Worm (Caenorhabditis elegans) whole organism, L1 larva: ENCODE results near the gene ZK1058.9.
A peak's percentile ranks its signal among the peaks of the same experiment; 100 is the strongest.

Experiments
- C16A3.4 ChIP-seq: fragments of 150-350 bp; optimal IDR thresholded peaks from 2 replicates; lab custom pipeline; 2014; ENCODE audit warnings: missing biosample characterization, missing genetic modification characterization
- F16B12.6 ChIP-seq: fragments of 150-350 bp; optimal IDR thresholded peaks from 2 replicates; lab custom pipeline; 2014; ENCODE audit warnings: missing biosample characterization, missing genetic modification characterization
- Y116A8C.19 ChIP-seq: sonication (generic microtip); optimal IDR thresholded peaks from 2 replicates; lab custom pipeline; 2016; ENCODE audit warnings: missing compliant biosample characterization, missing genetic modification characterization, borderline replicate concordance
- aha-1 ChIP-seq: fragments of 150-350 bp; optimal IDR thresholded peaks from 2 replicates; lab custom pipeline; 2014; ENCODE audit warnings: missing biosample characterization, missing genetic modification characterization
- alr-1 ChIP-seq: fragments of 200-800 bp; sonication (Bioruptor generic); optimal IDR thresholded peaks from 2 replicates; lab custom pipeline; 2018; ENCODE audit warnings: borderline replicate concordance, mild to moderate bottlenecking, missing genetic modification characterization, missing compliant biosample characterization
- ama-1 ChIP-seq: fragments of 150-350 bp; optimal IDR thresholded peaks from 2 replicates; lab custom pipeline; 2014
- blmp-1 ChIP-seq: fragments of 150-350 bp; optimal IDR thresholded peaks from 2 replicates; lab custom pipeline; 2014; ENCODE audit warnings: missing biosample characterization, missing genetic modification characterization
- ceh-88 ChIP-seq: fragments of 200-800 bp; sonication (Bioruptor generic); IDR thresholded peaks from 2 replicates; pipeline ENCODE4 v1.3.6; 2022; ENCODE audit warnings: missing genetic modification characterization, missing compliant biosample characterization
- dpl-1 ChIP-seq, 3 experiments: fragments of 150-350 bp in 2 of 3; sonication (generic microtip) in 1 of 3; optimal IDR thresholded peaks; 2 replicates each; lab custom pipeline; 2014 to 2017; ENCODE audit warnings: missing biosample characterization in 3 of 3, missing genetic modification characterization in 3 of 3, missing genetic modification reagents in 3 of 3
- efl-1 ChIP-seq, 4 experiments: fragments of 150-350 bp; optimal IDR thresholded peaks in 3 of 4; peaks in 1 of 4; 1 replicate in 1 of 4; 2 replicates in 3 of 4; lab custom pipeline; 2014; ENCODE audit warnings: missing biosample characterization in 2 of 4, missing genetic modification characterization in 2 of 4, missing genetic modification reagents in 2 of 4
- egl-27 ChIP-seq, 2 experiments: fragments of 150-350 bp in 1 of 2; sonication (generic microtip); optimal IDR thresholded peaks; 3 replicates each; lab custom pipeline; 2017 to 2018; ENCODE audit warnings: missing biosample characterization in 2 of 2, missing genetic modification characterization in 2 of 2, missing genetic modification reagents in 2 of 2
- elt-2 ChIP-seq: sonication (generic microtip); optimal IDR thresholded peaks from 2 replicates; lab custom pipeline; 2016; ENCODE audit warnings: missing genetic modification characterization, mild to moderate bottlenecking, inconsistent platforms, missing compliant biosample characterization, missing genetic modification reagents
- ets-5 ChIP-seq: fragments of 200-800 bp; sonication (Bioruptor generic); IDR thresholded peaks from 2 replicates; pipeline ENCODE4 v1.3.6; 2022; ENCODE audit warnings: missing genetic modification characterization, missing compliant biosample characterization
- fkh-8 ChIP-seq: sonication (generic microtip); optimal IDR thresholded peaks from 2 replicates; lab custom pipeline; 2016; ENCODE audit warnings: mild to moderate bottlenecking, missing genetic modification characterization, missing compliant biosample characterization
- fos-1 ChIP-seq: fragments of 150-350 bp; optimal IDR thresholded peaks from 2 replicates; lab custom pipeline; 2014; ENCODE audit warnings: missing biosample characterization, missing genetic modification characterization
- hpl-2 ChIP-seq: fragments of 150-350 bp; optimal IDR thresholded peaks from 2 replicates; lab custom pipeline; 2014; ENCODE audit warnings: missing biosample characterization, missing genetic modification reagents, missing genetic modification characterization
- irx-1 ChIP-seq: sonication (generic microtip); optimal IDR thresholded peaks from 2 replicates; lab custom pipeline; 2016; ENCODE audit warnings: missing genetic modification characterization, missing compliant biosample characterization
- isw-1 ChIP-seq: fragments of 200-800 bp; sonication (Bioruptor generic); IDR thresholded peaks from 2 replicates; pipeline ENCODE4 v1.3.6; 2022; ENCODE audit warnings: missing genetic modification characterization, missing compliant biosample characterization
- jun-1 ChIP-seq: fragments of 150-350 bp; optimal IDR thresholded peaks from 2 replicates; lab custom pipeline; 2014; ENCODE audit warnings: missing biosample characterization, missing genetic modification reagents, missing genetic modification characterization
- lin-14 ChIP-seq: fragments of 200-800 bp; sonication (Bioruptor generic); optimal IDR thresholded peaks from 2 replicates; lab custom pipeline; 2018; ENCODE audit warnings: mild to moderate bottlenecking, missing genetic modification characterization, moderate library complexity, missing compliant biosample characterization
- lin-15B ChIP-seq: fragments of 150-350 bp; sonication (generic microtip); optimal IDR thresholded peaks from 3 replicates; lab custom pipeline; 2014; ENCODE audit warnings: missing biosample characterization, missing genetic modification characterization
- lin-39 ChIP-seq: fragments of 150-350 bp; optimal IDR thresholded peaks from 2 replicates; lab custom pipeline; 2014; ENCODE audit warnings: missing biosample characterization, missing genetic modification reagents, missing genetic modification characterization
- lsy-2 ChIP-seq, 2 experiments: fragments of 150-350 bp; optimal IDR thresholded peaks; 2 replicates each; lab custom pipeline; 2014; ENCODE audit warnings: missing biosample characterization in 2 of 2, missing genetic modification characterization in 2 of 2
- mab-9 ChIP-seq: fragments of 200-800 bp; sonication (Bioruptor generic); IDR thresholded peaks from 2 replicates; pipeline ENCODE4 v1.3.6; 2022; ENCODE audit warnings: missing genetic modification reagents, missing genetic modification characterization, missing compliant biosample characterization
- mdl-1 ChIP-seq, 2 experiments: fragments of 150-350 bp; optimal IDR thresholded peaks; 2 replicates each; lab custom pipeline; 2014 to 2017; ENCODE audit warnings: missing biosample characterization in 2 of 2, missing genetic modification characterization in 2 of 2, inconsistent platforms in 1 of 2
- mef-2 ChIP-seq: fragments of 150-350 bp; optimal IDR thresholded peaks from 2 replicates; lab custom pipeline; 2014; ENCODE audit warnings: missing biosample characterization, missing genetic modification characterization
- mep-1 ChIP-seq: fragments of 150-350 bp; optimal IDR thresholded peaks from 2 replicates; lab custom pipeline; 2014; ENCODE audit warnings: missing biosample characterization, missing genetic modification characterization
- nhr-11 ChIP-seq: fragments of 150-350 bp; optimal IDR thresholded peaks from 2 replicates; lab custom pipeline; 2014; ENCODE audit warnings: missing biosample characterization, missing genetic modification characterization
- nhr-12 ChIP-seq: sonication (generic microtip); optimal IDR thresholded peaks from 2 replicates; lab custom pipeline; 2017; ENCODE audit warnings: missing biosample characterization, missing genetic modification characterization
- nhr-47 ChIP-seq: sonication (generic microtip); optimal IDR thresholded peaks from 2 replicates; lab custom pipeline; 2016; ENCODE audit warnings: mild to moderate bottlenecking, missing genetic modification characterization, moderate library complexity, missing compliant biosample characterization
- nhr-76 ChIP-seq: sonication (generic microtip); optimal IDR thresholded peaks from 2 replicates; lab custom pipeline; 2017; ENCODE audit warnings: missing biosample characterization, missing genetic modification characterization
- nhr-77 ChIP-seq: fragments of 150-350 bp; optimal IDR thresholded peaks from 2 replicates; lab custom pipeline; 2014; ENCODE audit warnings: missing biosample characterization, missing genetic modification characterization
- nhr-85 ChIP-seq: sonication (generic microtip); peaks from one replicate; lab custom pipeline; 2016; ENCODE audit warnings: missing genetic modification characterization, inconsistent platforms, missing compliant biosample characterization
- pax-3 ChIP-seq: fragments of 200-800 bp; sonication (Bioruptor generic); optimal IDR thresholded peaks from 2 replicates; lab custom pipeline; 2018; ENCODE audit warnings: mild to moderate bottlenecking, missing genetic modification characterization, moderate library complexity, missing compliant biosample characterization
- pqm-1 ChIP-seq: sonication (generic microtip); optimal IDR thresholded peaks from 3 replicates; lab custom pipeline; 2017; ENCODE audit warnings: missing biosample characterization, missing genetic modification characterization
- skn-1 ChIP-seq: fragments of 150-350 bp; optimal IDR thresholded peaks from 2 replicates; lab custom pipeline; 2014; ENCODE audit warnings: missing biosample characterization, missing genetic modification characterization
- snpc-4 ChIP-seq: fragments of 150-350 bp; optimal IDR thresholded peaks from 2 replicates; lab custom pipeline; 2014; ENCODE audit warnings: missing biosample characterization, missing genetic modification characterization
- snu-23 ChIP-seq: sonication (generic microtip); optimal IDR thresholded peaks from 2 replicates; lab custom pipeline; 2016; ENCODE audit warnings: missing genetic modification characterization, missing compliant biosample characterization
- sup-37 ChIP-seq: fragments of 200-800 bp; sonication (Bioruptor generic); optimal IDR thresholded peaks from 2 replicates; lab custom pipeline; 2018; ENCODE audit warnings: mild to moderate bottlenecking, missing genetic modification characterization, missing compliant biosample characterization
- swsn-7 ChIP-seq: sonication (generic microtip); optimal IDR thresholded peaks from 2 replicates; lab custom pipeline; 2016; ENCODE audit warnings: missing genetic modification characterization, missing compliant biosample characterization
- tbx-2 ChIP-seq: sonication (generic microtip); optimal IDR thresholded peaks from 2 replicates; lab custom pipeline; 2016; ENCODE audit warnings: missing genetic modification characterization, missing compliant biosample characterization
- tlp-1 ChIP-seq: fragments of 150-350 bp; optimal IDR thresholded peaks from 2 replicates; lab custom pipeline; 2014; ENCODE audit warnings: missing biosample characterization, missing genetic modification characterization
- unc-130 ChIP-seq: fragments of 150-350 bp; optimal IDR thresholded peaks from 2 replicates; lab custom pipeline; 2017; ENCODE audit warnings: missing biosample characterization, missing genetic modification characterization, inconsistent platforms
- unc-30 ChIP-seq: sonication (generic microtip); optimal IDR thresholded peaks from 2 replicates; lab custom pipeline; 2017; ENCODE audit warnings: missing biosample characterization, missing genetic modification characterization
- unc-86 ChIP-seq: sonication (generic microtip); optimal IDR thresholded peaks from 2 replicates; lab custom pipeline; 2016; ENCODE audit warnings: missing genetic modification characterization, missing compliant biosample characterization
- vab-15 ChIP-seq: sonication (generic microtip); optimal IDR thresholded peaks from 2 replicates; lab custom pipeline; 2017; ENCODE audit warnings: missing genotype, mild to moderate bottlenecking, missing genetic modification characterization, missing compliant biosample characterization
- zip-4 ChIP-seq: fragments of 200-800 bp; sonication (Bioruptor generic); optimal IDR thresholded peaks from 2 replicates; lab custom pipeline; 2018; ENCODE audit warnings: mild to moderate bottlenecking, missing genetic modification characterization, moderate library complexity, missing compliant biosample characterization
- ztf-4 ChIP-seq: fragments of 150-350 bp; optimal IDR thresholded peaks from 2 replicates; lab custom pipeline; 2014; ENCODE audit warnings: missing biosample characterization, missing genetic modification characterization

ZK1058.9 gene

ce11 chrIII:3953235-3953634 is 27.2 kb upstream of the ZK1058.9 start (continued):
- TF ChIP-seq zip-4 (GFP tag; lab: Kevin White, UChicago) = no peak
- no peak for TF ChIP-seq lin-15B
- no peak for TF ChIP-seq nhr-77 (tag; lab: Kevin White, UChicago)
- TF ChIP-seq sup-37 (GFP tag; lab: Kevin White, UChicago) = peak; percentile 29
- peak; percentile 39 for TF ChIP-seq tbx-2 (tag; lab: Kevin White, UChicago)
- peak; percentile 94 for TF ChIP-seq nhr-85 (tag; lab: Kevin White, UChicago)
- TF ChIP-seq egl-27 (tag; optimal IDR thresholded peaks at IDR 0.05; lab: Kevin White, UChicago) = no peak
- TF ChIP-seq mef-2 (tag; lab: Kevin White, UChicago) = no peak
- peak; percentile 8 for TF ChIP-seq unc-86 (tag; lab: Kevin White, UChicago)
- TF ChIP-seq hpl-2 (GFP tag; lab: Kevin White, UChicago) = no peak
- peak; percentile 19 to 38 (median 31) for TF ChIP-seq dpl-1 (GFP tag; optimal IDR thresholded peaks at IDR 0.05; lab: Kevin White, UChicago)
- TF ChIP-seq efl-1 (optimal IDR thresholded peaks at IDR 0.05; lab: Kevin White, UChicago) = peak; percentile 40 to 69
- TF ChIP-seq efl-1 (GFP tag; optimal IDR thresholded peaks at IDR 0.05 in 1 of 2; lab: Kevin White, UChicago) = peak in 1 of 2 experiments; percentile 94
- TF ChIP-seq ets-5 = no peak
- TF ChIP-seq jun-1 (tag; lab: Kevin White, UChicago) = peak; percentile 7
- no peak for TF ChIP-seq ceh-88 (GFP tag; lab: Robert Waterston, UW)
- TF ChIP-seq tlp-1 (tag; lab: Kevin White, UChicago) = no peak
- TF ChIP-seq mdl-1 (tag; optimal IDR thresholded peaks at IDR 0.05; lab: Kevin White, UChicago) = peak in 1 of 2 experiments; percentile 79
- TF ChIP-seq isw-1 = no peak; the same call in 1 of the 2 replicates
- TF ChIP-seq Y116A8C.19 (tag; lab: Kevin White, UChicago) = no peak
- TF ChIP-seq alr-1 (tag; lab: Kevin White, UChicago) = no peak
- peak; percentile 55 for TF ChIP-seq ztf-4
- peak; percentile 36 for TF ChIP-seq vab-15
- peak; percentile 61 for TF ChIP-seq snu-23 (GFP tag; lab: Kevin White, UChicago)
- TF ChIP-seq elt-2 (tag; lab: Kevin White, UChicago) = no peak
- peak; percentile 74 for TF ChIP-seq mep-1 (tag; lab: Kevin White, UChicago)
- TF ChIP-seq aha-1 (tag; lab: Kevin White, UChicago) = no peak
- TF ChIP-seq unc-30 = no peak
- no peak for TF ChIP-seq nhr-76 (tag; lab: Kevin White, UChicago)
- no peak for TF ChIP-seq nhr-11 (tag; lab: Kevin White, UChicago)
- TF ChIP-seq F16B12.6 (tag; lab: Kevin White, UChicago) = no peak
- TF ChIP-seq nhr-47 (tag; lab: Kevin White, UChicago) = peak; percentile 49
- TF ChIP-seq lsy-2 (tag; optimal IDR thresholded peaks at IDR 0.05; lab: Kevin White, UChicago) = peak; percentile 34 to 62
- TF ChIP-seq nhr-12 (tag; lab: Kevin White, UChicago) = no peak
- TF ChIP-seq fkh-8 = peak; percentile 67
- peak; percentile 57 for TF ChIP-seq C16A3.4
- TF ChIP-seq pqm-1 (tag; lab: Kevin White, UChicago) = no peak
- no peak for TF ChIP-seq fos-1 (tag; lab: Kevin White, UChicago)
- TF ChIP-seq skn-1 (tag; lab: Kevin White, UChicago) = no peak
- no peak for TF ChIP-seq lin-39 (tag; lab: Kevin White, UChicago)
- peak; percentile 35 for TF ChIP-seq swsn-7 (tag; lab: Kevin White, UChicago)
- 0 out of 2 replicates have a peak, but pooled peaks have one; percentile 45 for TF ChIP-seq mab-9 (GFP tag; lab: Robert Waterston, UW)
- TF ChIP-seq snpc-4 (tag; lab: Kevin White, UChicago) = peak; percentile 18
- peak; percentile 74 for TF ChIP-seq unc-130
- peak; percentile 12 for TF ChIP-seq pax-3 (tag; lab: Kevin White, UChicago)
- peak; percentile 65 for TF ChIP-seq blmp-1 (tag; lab: Kevin White, UChicago)
- peak; percentile 88 for TF ChIP-seq lin-14 (GFP tag; lab: Kevin White, UChicago)
- peak; percentile 60 for TF ChIP-seq ama-1
- TF ChIP-seq irx-1 = peak; percentile 4
